Worm (Caenorhabditis elegans): ENCODE results near the gene tat-1.

The tat-1 gene

DNA sequence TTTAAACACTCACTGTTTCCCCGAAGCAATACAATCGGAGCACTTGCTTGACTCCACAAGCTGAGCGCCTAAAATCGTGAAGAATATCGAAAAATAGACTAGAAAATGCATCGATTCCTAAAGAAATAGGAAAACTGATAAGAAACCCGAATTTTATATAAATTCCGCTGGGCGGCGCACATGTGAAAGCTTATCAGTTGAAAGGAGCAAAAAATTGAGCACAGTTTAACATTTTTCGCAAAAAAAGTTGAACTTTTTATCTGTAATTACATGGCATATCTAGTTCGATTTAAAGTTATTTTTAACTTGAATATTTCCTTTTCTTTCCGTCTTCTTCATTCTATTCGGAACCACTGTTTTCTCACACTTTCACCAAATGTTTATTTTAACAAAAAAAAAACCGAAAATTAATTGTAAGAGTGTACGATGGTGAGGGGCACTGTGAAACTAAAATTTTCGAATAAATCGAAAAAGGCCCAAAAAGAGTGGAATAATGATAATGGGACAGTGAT is 24.5 kb upstream of the tat-1 start, which contains the start of gene Y49E10.18 (continued):
- peak in 1 of 2 experiments; percentile 92 for TF ChIP-seq unc-62 (GFP tag; optimal IDR thresholded peaks at IDR 0.05 in 1 of 2)
- no peak for TF ChIP-seq unc-62 (tag; optimal IDR thresholded peaks at IDR 0.05)
- peak; percentile 53 for TF ChIP-seq dve-1 (tag; optimal IDR thresholded peaks at IDR 0.05; ENCODE audit: insufficient read depth)
- TF ChIP-seq php-3 (GFP tag; IDR thresholded peaks at IDR 0.05) = no peak
- TF ChIP-seq skn-1 (tag; optimal IDR thresholded peaks at IDR 0.05) = no peak
- peak; percentile 21 for TF ChIP-seq hlh-11 (tag; optimal IDR thresholded peaks at IDR 0.05)

DNA sequence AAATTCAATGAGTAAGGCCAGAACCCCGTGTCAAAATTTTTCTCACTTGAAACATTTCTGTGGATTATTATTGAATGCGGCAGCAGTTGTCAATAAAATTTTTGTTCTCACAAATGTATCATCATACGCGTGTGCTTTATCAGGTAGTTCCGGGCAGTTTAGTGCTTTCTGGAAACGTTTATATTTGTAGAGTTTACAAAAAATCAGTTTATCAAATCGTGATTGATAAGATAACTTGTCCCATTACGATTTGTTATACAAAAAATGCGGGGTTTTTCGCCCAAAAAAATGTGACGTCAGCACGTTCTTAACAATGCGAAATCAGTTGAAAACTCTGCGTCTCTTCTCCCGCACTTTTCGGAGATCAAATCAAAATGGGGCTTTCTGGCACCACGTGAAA is 23.7 kb upstream of the tat-1 start:
- TF ChIP-seq ceh-28 (tag; optimal IDR thresholded peaks at IDR 0.05) (no peak), dve-1 (tag; optimal IDR thresholded peaks at IDR 0.05; ENCODE audit: insufficient read depth) (peak; percentile 27), nhr-28 (tag; optimal IDR thresholded peaks at IDR 0.05) (peak; percentile 28), dmd-6 (GFP tag; IDR thresholded peaks at IDR 0.05) (peak; percentile 73), ztf-11 (tag; optimal IDR thresholded peaks at IDR 0.05) (no peak), madf-5 (GFP tag; IDR thresholded peaks at IDR 0.05) (no peak), unc-62 (GFP tag; optimal IDR thresholded peaks at IDR 0.05 in 1 of 2) (peak in 1 of 2 experiments; percentile 32), unc-62 (tag; optimal IDR thresholded peaks at IDR 0.05) (no peak), Y75B8A.6 (GFP tag; IDR thresholded peaks at IDR 0.05) (no peak), mxl-3 (GFP tag; optimal IDR thresholded peaks at IDR 0.05) (peak; percentile 10), vab-7 (GFP tag; IDR thresholded peaks at IDR 0.05) (no peak), zfp-3 (GFP tag; conservative IDR thresholded peaks at IDR 0.05) (no peak), pha-4 (GFP tag; IDR thresholded peaks at IDR 0.05) (no peak), pha-4 (tag; optimal IDR thresholded peaks at IDR 0.05) (no peak), aly-2 (tag; optimal IDR thresholded peaks at IDR 0.05) (no peak), php-3 (GFP tag; IDR thresholded peaks at IDR 0.05) (peak; percentile 64), ama-1 (optimal IDR thresholded peaks at IDR 0.05) (no peak), dmd-9 (GFP tag; IDR thresholded peaks at IDR 0.05) (no peak), daf-16 (GFP tag; optimal IDR thresholded peaks at IDR 0.05) (no peak), daf-16 (tag; optimal IDR thresholded peaks at IDR 0.05) (peak; percentile 38), daf-8 (GFP tag; IDR thresholded peaks at IDR 0.05) (no peak), dmd-8 (GFP tag; IDR thresholded peaks at IDR 0.05) (no peak), hlh-11 (tag; optimal IDR thresholded peaks at IDR 0.05) (peak; percentile 48)

DNA sequence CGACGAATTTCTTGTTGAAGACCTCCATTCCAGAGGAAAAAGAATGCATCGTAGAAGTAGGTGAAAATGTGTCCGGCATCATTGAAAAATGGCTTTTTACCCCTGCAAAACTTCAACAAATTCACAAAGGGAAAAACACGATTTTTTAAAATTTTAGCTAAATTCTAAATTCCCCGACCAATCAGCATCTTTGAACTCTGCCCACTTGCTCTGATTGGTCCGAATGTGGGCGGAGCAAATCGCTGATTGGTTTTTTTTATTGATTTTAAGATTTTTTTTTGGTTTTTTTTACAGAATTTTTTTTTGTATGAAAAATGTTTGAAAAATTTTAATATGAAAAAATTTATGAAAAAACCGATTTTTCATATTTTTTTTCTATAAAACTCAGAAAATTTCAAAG is 22.4 kb upstream of the tat-1 start:
- TF ChIP-seq nhr-77 (tag; optimal IDR thresholded peaks at IDR 0.05) (no peak), F49E8.2 (tag; optimal IDR thresholded peaks at IDR 0.05; ENCODE audit: borderline replicate concordance) (no peak), mdl-1 (tag; optimal IDR thresholded peaks at IDR 0.05) (no peak), ZK546.5 (tag; optimal IDR thresholded peaks at IDR 0.05) (no peak), D1046.2 (GFP tag; IDR thresholded peaks at IDR 0.05) (no peak), lsy-2 (tag; optimal IDR thresholded peaks at IDR 0.05) (no peak), pha-4 (GFP tag; IDR thresholded peaks at IDR 0.05) (no peak), pha-4 (tag; optimal IDR thresholded peaks at IDR 0.05) (no peak), dpl-1 (GFP tag; optimal IDR thresholded peaks at IDR 0.05) (no peak), zag-1 (tag; optimal IDR thresholded peaks at IDR 0.05) (no peak), ceh-82 (tag; optimal IDR thresholded peaks at IDR 0.05) (no peak)

DNA sequence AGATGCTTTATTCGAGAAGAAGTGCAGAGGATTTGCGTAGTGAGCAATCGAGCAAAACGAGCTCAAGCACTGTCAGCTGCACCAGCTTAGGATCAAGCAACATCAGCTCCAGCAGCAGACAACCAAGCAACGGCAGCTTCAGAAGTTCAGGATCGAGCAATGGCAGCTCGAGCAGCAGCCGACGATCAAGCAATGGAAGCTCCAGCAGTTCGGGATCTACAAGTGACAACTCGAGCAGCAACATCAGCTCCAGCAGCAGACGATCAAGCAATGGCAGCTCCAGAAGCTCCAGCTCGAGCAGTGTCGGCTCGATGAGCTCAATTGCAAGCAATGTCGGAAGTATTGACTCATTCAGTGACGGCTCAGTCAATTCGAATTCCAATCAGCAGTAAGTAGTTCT is 17.5 kb upstream of the tat-1 start:
- TF ChIP-seq ztf-11 (tag; optimal IDR thresholded peaks at IDR 0.05) = no peak
- TF ChIP-seq ceh-20 (GFP tag; IDR thresholded peaks at IDR 0.05) = no peak
- peak; percentile 81 for TF ChIP-seq set-16 (GFP tag; IDR thresholded peaks at IDR 0.05)
- no peak for TF ChIP-seq F26F4.8 (GFP tag; conservative IDR thresholded peaks at IDR 0.05)
